Fruit fly (Drosophila melanogaster): Measurements from ENCODE around the gene Spn100A.

Gene Spn100A

dm6 chr3R:30734576-30734975 lies 44.1 kb downstream of the Spn100A start:
- TF ChIP-seq CG8159 (tag; optimal IDR thresholded peaks at IDR 0.05), result peak; percentile 6
- peak; percentile 4 for TF ChIP-seq CG14655 (GFP tag; optimal IDR thresholded peaks at IDR 0.05)
- no peak for TF ChIP-seq CG12605 (GFP tag; IDR thresholded peaks at IDR 0.05)

- TF ChIP-seq rn (GFP tag; IDR thresholded peaks at IDR 0.05) (no peak), CG14655 (GFP tag; optimal IDR thresholded peaks at IDR 0.05) (no peak), D1 (tag; optimal IDR thresholded peaks at IDR 0.05) (no peak), gl (tag; optimal IDR thresholded peaks at IDR 0.05) (no peak), CG4496 (GFP tag; IDR thresholded peaks at IDR 0.05) (no peak), CG34367 (tag; optimal IDR thresholded peaks at IDR 0.05) (no peak), EcR (GFP tag; optimal IDR thresholded peaks at IDR 0.05) (no peak), CG10348 (GFP tag; IDR thresholded peaks at IDR 0.05) (no peak), Ets98B (GFP tag; IDR thresholded peaks at IDR 0.05) (no peak), CG17806 (tag; optimal IDR thresholded peaks at IDR 0.05) (no peak)
Measured at dm6 chr3R:30735047-30735446, 44.6 kb downstream of the Spn100A start.

dm6 chr3R:30741371-30741770 lies 50.9 kb downstream of the Spn100A start:
- TF ChIP-seq CG9948 (tag; optimal IDR thresholded peaks at IDR 0.05) (no peak), rn (GFP tag; IDR thresholded peaks at IDR 0.05) (no peak), Pif1A (GFP tag; optimal IDR thresholded peaks at IDR 0.05) (no peak), Pif1B (GFP tag; optimal IDR thresholded peaks at IDR 0.05) (no peak), gl (tag; optimal IDR thresholded peaks at IDR 0.05) (no peak), Snoo (tag; optimal IDR thresholded peaks at IDR 0.05) (no peak), D1 (tag; optimal IDR thresholded peaks at IDR 0.05) (no peak), CG17806 (tag; optimal IDR thresholded peaks at IDR 0.05) (no peak), CG34367 (tag; optimal IDR thresholded peaks at IDR 0.05) (no peak), CG10348 (GFP tag; IDR thresholded peaks at IDR 0.05) (no peak), CG13204 (GFP tag; optimal IDR thresholded peaks at IDR 0.05) (no peak), CG12605 (GFP tag; IDR thresholded peaks at IDR 0.05) (no peak), CG32121 (GFP tag; IDR thresholded peaks at IDR 0.05) (no peak), CG8301 (tag; optimal IDR thresholded peaks at IDR 0.05) (no peak), CG15710 (tag; optimal IDR thresholded peaks at IDR 0.05) (no peak), EcR (GFP tag; optimal IDR thresholded peaks at IDR 0.05) (no peak), CG8159 (tag; optimal IDR thresholded peaks at IDR 0.05) (no peak), Ets98B (GFP tag; IDR thresholded peaks at IDR 0.05) (no peak)

Data from whole organism, pupa.